Worm (Caenorhabditis elegans) whole organism, young adult: ENCODE data around the gene T20D3.6.

Experiments used
- F55B11.4 ChIP-seq: sonication (generic microtip); optimal IDR thresholded peaks from 2 replicates; lab custom pipeline; 2016; ENCODE audit warnings: missing compliant biosample characterization, missing genetic modification characterization, borderline replicate concordance; ENCODE audit not compliant: insufficient read depth
- atf-7 ChIP-seq: sonication (generic microtip); optimal IDR thresholded peaks from 2 replicates; lab custom pipeline; 2017; ENCODE audit warnings: mild to moderate bottlenecking, missing genetic modification characterization, missing compliant biosample characterization
- ceh-27 ChIP-seq: fragments of 200-800 bp; sonication (Bioruptor generic); optimal IDR thresholded peaks from 2 replicates; lab custom pipeline; 2018; ENCODE audit warnings: mild to moderate bottlenecking, missing genetic modification characterization, moderate library complexity, missing compliant biosample characterization
- ceh-40 ChIP-seq: fragments of 200-800 bp; sonication (Bioruptor generic); IDR thresholded peaks from 2 replicates; pipeline ENCODE4 v1.3.6; 2022; ENCODE audit warnings: missing genetic modification characterization, missing compliant biosample characterization
- chd-7 ChIP-seq: sonication (generic microtip); optimal IDR thresholded peaks from 2 replicates; lab custom pipeline; 2016; ENCODE audit warnings: mild to moderate bottlenecking, missing genetic modification characterization, moderate library complexity, missing compliant biosample characterization
- die-1 ChIP-seq: sonication (generic microtip); optimal IDR thresholded peaks from 2 replicates; lab custom pipeline; 2016; ENCODE audit warnings: missing genotype, mild to moderate bottlenecking, missing genetic modification characterization, missing compliant biosample characterization
- dpff-1 ChIP-seq: sonication (generic microtip); optimal IDR thresholded peaks from 2 replicates; lab custom pipeline; 2017; ENCODE audit warnings: mild to moderate bottlenecking, missing genetic modification characterization, missing compliant biosample characterization
- lin-40 ChIP-seq: sonication (generic microtip); optimal IDR thresholded peaks from 2 replicates; lab custom pipeline; 2016; ENCODE audit warnings: missing genetic modification characterization, mild to moderate bottlenecking, missing compliant biosample characterization, missing genotype, missing genetic modification reagents
- nfya-1 ChIP-seq: sonication (generic microtip); optimal IDR thresholded peaks from 2 replicates; lab custom pipeline; 2017; ENCODE audit warnings: antibody characterized with exemption, missing compliant biosample characterization, missing genetic modification characterization, borderline replicate concordance; ENCODE audit not compliant: insufficient read depth
- nhr-179 ChIP-seq: sonication (generic microtip); optimal IDR thresholded peaks from 2 replicates; lab custom pipeline; 2016; ENCODE audit warnings: mild to moderate bottlenecking, missing genetic modification characterization, missing compliant biosample characterization
- pha-4 ChIP-seq: fragments of 150-350 bp; sonication (generic microtip); optimal IDR thresholded peaks from 2 replicates; lab custom pipeline; 2014; ENCODE audit warnings: missing biosample characterization, missing genetic modification reagents, missing genetic modification characterization
- snpc-1.3 ChIP-seq: sonication (generic microtip); optimal IDR thresholded peaks from 2 replicates; lab custom pipeline; 2017; ENCODE audit warnings: missing genetic modification characterization, mild to moderate bottlenecking, missing compliant biosample characterization, antibody characterized with exemption, moderate library complexity, missing genotype, missing genetic modification reagents; ENCODE audit not compliant: insufficient read depth

DNA sequence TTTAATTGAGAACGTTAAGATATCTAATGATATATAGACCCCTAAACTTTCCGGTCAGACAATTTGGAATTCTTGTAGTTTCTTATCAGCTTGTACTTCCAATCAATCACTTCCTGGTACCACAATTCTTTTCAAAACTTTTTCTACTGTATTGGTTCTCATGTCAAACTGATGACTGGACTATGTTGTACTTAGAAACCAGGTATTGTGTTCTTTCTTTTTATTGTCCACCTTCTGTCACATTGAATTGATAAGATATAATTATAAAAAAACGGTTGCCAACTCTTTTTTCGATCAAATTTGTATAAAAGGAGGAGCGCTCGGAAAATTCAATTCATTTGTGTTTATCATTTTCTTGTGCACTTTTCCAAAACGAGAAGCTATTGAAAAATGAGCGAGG is 39.2 kb upstream of the T20D3.6 start, which contains the start of gene C10C5.4:
- TF ChIP-seq ceh-27 (GFP tag; lab: Kevin White, UChicago) (no peak), nfya-1 (no peak), dpff-1 (tag; lab: Kevin White, UChicago) (no peak), pha-4 (no peak), ceh-40 (no peak), snpc-1.3 (tag; lab: Kevin White, UChicago) (no peak), atf-7 (no peak), nhr-179 (tag; lab: Kevin White, UChicago) (no peak), die-1 (tag; lab: Kevin White, UChicago) (no peak), chd-7 (tag; lab: Kevin White, UChicago) (no peak), F55B11.4 (tag; lab: Kevin White, UChicago) (no peak), lin-40 (tag; lab: Kevin White, UChicago) (no peak)
